Fruit fly (Drosophila melanogaster): ENCODE results near the gene CG9213.

CG9213 gene

dm6 chrX:15594230-15594857 lies 20.0 kb upstream of the CG9213 start (continued):
- TF ChIP-seq B-H2 (GFP tag; optimal IDR thresholded peaks at IDR 0.05) (no peak), slbo (GFP tag; IDR thresholded peaks at IDR 0.05) (peak; percentile 79), Neu2 (GFP tag; optimal IDR thresholded peaks at IDR 0.05; ENCODE audit: borderline replicate concordance) (no peak), gce (GFP tag; IDR thresholded peaks at IDR 0.05) (no peak), ranshi (GFP tag; IDR thresholded peaks at IDR 0.05) (0 out of 2 replicates have a peak, but pooled peaks have one; percentile 17), CG10565 (GFP tag; optimal IDR thresholded peaks at IDR 0.05) (no peak), trh (GFP tag; optimal IDR thresholded peaks at IDR 0.05) (no peak), Fer3 (tag; optimal IDR thresholded peaks at IDR 0.05) (peak; percentile 2), dan (GFP tag; IDR thresholded peaks at IDR 0.05) (no peak), CHES-1-like (GFP tag; optimal IDR thresholded peaks at IDR 0.05) (no peak), CTCF (GFP tag; optimal IDR thresholded peaks at IDR 0.05) (peak; percentile 97), crp (GFP tag; optimal IDR thresholded peaks at IDR 0.05) (no peak), CG11504 (tag; optimal IDR thresholded peaks at IDR 0.05) (peak; percentile 93), crol (GFP tag; IDR thresholded peaks at IDR 0.05) (no peak), zen2 (GFP tag; IDR thresholded peaks at IDR 0.05; ENCODE audit: partially characterized antibody) (no peak), CG6254 (GFP tag; optimal IDR thresholded peaks at IDR 0.05) (no peak), CG10431 (GFP tag; optimal IDR thresholded peaks at IDR 0.05) (no peak), CG8089 (GFP tag; optimal IDR thresholded peaks at IDR 0.05) (no peak), CG10321 (GFP tag; IDR thresholded peaks at IDR 0.05) (no peak), CG3726 (GFP tag; IDR thresholded peaks at IDR 0.05) (peak; percentile 66; the same call in 1 of the 3 replicates), br (optimal IDR thresholded peaks at IDR 0.05) (no peak), sug (tag; optimal IDR thresholded peaks at IDR 0.05) (peak; percentile 3), CG12942 (GFP tag; optimal IDR thresholded peaks at IDR 0.05) (peak; percentile 5), Fer2 (tag; optimal IDR thresholded peaks at IDR 0.05) (no peak), CG1792 (GFP tag; optimal IDR thresholded peaks at IDR 0.05) (no peak), CG7745 (tag; optimal IDR thresholded peaks at IDR 0.05) (no peak), CG17385 (GFP tag; optimal IDR thresholded peaks at IDR 0.05) (no peak), rib (GFP tag; IDR thresholded peaks at IDR 0.05) (no peak), CG1529 (GFP tag; optimal IDR thresholded peaks at IDR 0.05) (no peak), Atf6 (GFP tag; IDR thresholded peaks at IDR 0.05) (no peak), CG4360 (GFP tag; IDR thresholded peaks at IDR 0.05) (no peak), CkIIα-i1 (GFP tag; IDR thresholded peaks at IDR 0.05) (no peak), NK7.1 (GFP tag; optimal IDR thresholded peaks at IDR 0.05) (no peak), Awh (GFP tag; IDR thresholded peaks at IDR 0.05) (no peak), HLHmδ (GFP tag; optimal IDR thresholded peaks at IDR 0.05) (no peak), CG15479 (GFP tag; optimal IDR thresholded peaks at IDR 0.05) (no peak), Ets65A (GFP tag) (peak; percentile 69), Camta (GFP tag; optimal IDR thresholded peaks at IDR 0.05) (no peak), GATAe (GFP tag; conservative IDR thresholded peaks at IDR 0.05) (no peak), repo (GFP tag; optimal IDR thresholded peaks at IDR 0.05) (no peak), gem (tag; optimal IDR thresholded peaks at IDR 0.05) (peak; percentile 35), trem (tag; optimal IDR thresholded peaks at IDR 0.05) (peak; percentile 31), MTF-1 (GFP tag; optimal IDR thresholded peaks at IDR 0.05; ENCODE audit: borderline replicate concordance) (no peak), E2f2 (GFP tag; IDR thresholded peaks at IDR 0.05) (peak; percentile 69), CG9727 (GFP tag; optimal IDR thresholded peaks at IDR 0.05) (no peak), gt (GFP tag; IDR thresholded peaks at IDR 0.05) (no peak), NC2β (GFP tag; optimal IDR thresholded peaks at IDR 0.05) (peak; percentile 21), CG18476 (GFP tag; optimal IDR thresholded peaks at IDR 0.05) (no peak), Gsc (GFP tag; IDR thresholded peaks at IDR 0.05) (no peak), CG8359 (GFP tag; optimal IDR thresholded peaks at IDR 0.05; ENCODE audit: borderline replicate concordance) (no peak), Vsx1 (GFP tag; optimal IDR thresholded peaks at IDR 0.05) (peak; percentile 8), pnt (GFP tag; optimal IDR thresholded peaks at IDR 0.05) (no peak)
